Worm (Caenorhabditis elegans): ENCODE results near the gene T11F9.14.

ce11 chrV:11525338-11525737 is 44.7 kb upstream of the T11F9.14 start:
- TF ChIP-seq nhr-21 (tag; optimal IDR thresholded peaks at IDR 0.05) = no peak
- TF ChIP-seq snpc-4 (tag; optimal IDR thresholded peaks at IDR 0.05) = no peak
- TF ChIP-seq fos-1 (tag; optimal IDR thresholded peaks at IDR 0.05) = no peak
- TF ChIP-seq ztf-11 (tag; optimal IDR thresholded peaks at IDR 0.05) = no peak
- no peak for TF ChIP-seq nhr-237 (tag; optimal IDR thresholded peaks at IDR 0.05)
- no peak for TF ChIP-seq ceh-82 (tag; optimal IDR thresholded peaks at IDR 0.05)
- TF ChIP-seq nhr-77 (tag; optimal IDR thresholded peaks at IDR 0.05) = no peak
- no peak for TF ChIP-seq zag-1 (tag; optimal IDR thresholded peaks at IDR 0.05)
- TF ChIP-seq dmd-4 (tag; optimal IDR thresholded peaks at IDR 0.05) = no peak
- no peak for TF ChIP-seq nhr-10 (tag; optimal IDR thresholded peaks at IDR 0.05)
